Worm (Caenorhabditis elegans): ENCODE measurements around the gene emb-5.

emb-5 gene

ce11 chrIII:4671491-4671890 is 49.0 kb downstream of the emb-5 start, which contains the start of gene T23F11.11:
Gene T23F11.11 (minus strand): TSS chrIII:4671591.
- TF ChIP-seq bed-3 (GFP tag; optimal IDR thresholded peaks at IDR 0.05) (no peak), ztf-11 (tag; optimal IDR thresholded peaks at IDR 0.05) (no peak), elt-1 (tag; optimal IDR thresholded peaks at IDR 0.05; ENCODE audit: borderline replicate concordance, insufficient read depth) (no peak), cnd-1 (tag; optimal IDR thresholded peaks at IDR 0.05) (no peak), lin-32 (GFP tag; optimal IDR thresholded peaks at IDR 0.05) (no peak), flh-1 (GFP tag; optimal IDR thresholded peaks at IDR 0.05) (no peak), zip-8 (tag; optimal IDR thresholded peaks at IDR 0.05) (no peak), nhr-28 (tag; optimal IDR thresholded peaks at IDR 0.05) (no peak), nhr-2 (tag; optimal IDR thresholded peaks at IDR 0.05) (no peak), ham-2 (GFP tag; optimal IDR thresholded peaks at IDR 0.05) (no peak), blmp-1 (tag; optimal IDR thresholded peaks at IDR 0.05) (no peak), unc-39 (tag; optimal IDR thresholded peaks at IDR 0.05) (no peak), elt-3 (tag; optimal IDR thresholded peaks at IDR 0.05) (no peak), lsy-2 (tag; optimal IDR thresholded peaks at IDR 0.05) (no peak)

- no peak for TF ChIP-seq mep-1 (tag; optimal IDR thresholded peaks at IDR 0.05)
- no peak for TF ChIP-seq nhr-76 (tag; optimal IDR thresholded peaks at IDR 0.05)
- no peak for TF ChIP-seq snpc-4 (tag; optimal IDR thresholded peaks at IDR 0.05)
- no peak for TF ChIP-seq unc-120 (tag; optimal IDR thresholded peaks at IDR 0.05; ENCODE audit: poor library complexity, severe bottlenecking)
- no peak for TF ChIP-seq hlh-1 (tag; optimal IDR thresholded peaks at IDR 0.05)
- TF ChIP-seq unc-39 (tag; optimal IDR thresholded peaks at IDR 0.05): no peak
- no peak for TF ChIP-seq blmp-1 (tag; optimal IDR thresholded peaks at IDR 0.05)
- TF ChIP-seq nhr-237 (tag; optimal IDR thresholded peaks at IDR 0.05): no peak
- no peak for TF ChIP-seq mab-5 (tag; optimal IDR thresholded peaks at IDR 0.05)
- no peak for TF ChIP-seq lin-13 (tag; optimal IDR thresholded peaks at IDR 0.05)
- TF ChIP-seq nhr-28 (tag; optimal IDR thresholded peaks at IDR 0.05): no peak
- no peak for TF ChIP-seq tbx-8 (GFP tag; optimal IDR thresholded peaks at IDR 0.05)
- no peak for TF ChIP-seq ces-1 (GFP tag; optimal IDR thresholded peaks at IDR 0.05)
Observed at ce11 chrIII:4668073-4668472, 52.4 kb downstream of the emb-5 start.

ce11 chrIII:4666753-4667400 is 53.6 kb downstream of the emb-5 start:
- TF ChIP-seq nhr-28 (tag; optimal IDR thresholded peaks at IDR 0.05): no peak
- no peak for TF ChIP-seq sem-2 (GFP tag; optimal IDR thresholded peaks at IDR 0.05)
- peak; percentile 54 for TF ChIP-seq lin-13 (tag; optimal IDR thresholded peaks at IDR 0.05)
- TF ChIP-seq lin-32 (GFP tag; optimal IDR thresholded peaks at IDR 0.05): no peak
- TF ChIP-seq elt-1 (tag; optimal IDR thresholded peaks at IDR 0.05; ENCODE audit: borderline replicate concordance, insufficient read depth): no peak
- TF ChIP-seq nhr-12 (tag; optimal IDR thresholded peaks at IDR 0.05): peak; percentile 1
- TF ChIP-seq cnd-1 (tag; optimal IDR thresholded peaks at IDR 0.05): peak; percentile 47
- TF ChIP-seq M03D4.4 (tag; optimal IDR thresholded peaks at IDR 0.05): peak; percentile 38
- no peak for TF ChIP-seq unc-39 (tag; optimal IDR thresholded peaks at IDR 0.05)
- peak; percentile 96 for TF ChIP-seq unc-120 (tag; optimal IDR thresholded peaks at IDR 0.05; ENCODE audit: poor library complexity, severe bottlenecking)
- TF ChIP-seq lsy-2 (tag; optimal IDR thresholded peaks at IDR 0.05): peak; percentile 41
- peak; percentile 3 for TF ChIP-seq ceh-39 (tag; optimal IDR thresholded peaks at IDR 0.05)
- TF ChIP-seq sptf-1 (tag; optimal IDR thresholded peaks at IDR 0.05): peak; percentile 42
- peak; percentile 73 for TF ChIP-seq unc-62 (GFP tag; optimal IDR thresholded peaks at IDR 0.05)
- TF ChIP-seq mab-5 (tag; optimal IDR thresholded peaks at IDR 0.05): no peak
- TF ChIP-seq mls-2 (tag; optimal IDR thresholded peaks at IDR 0.05): no peak
- TF ChIP-seq drap-1 (GFP tag; optimal IDR thresholded peaks at IDR 0.05): peak; percentile 53
- peak; percentile 84 for TF ChIP-seq hlh-1 (tag; optimal IDR thresholded peaks at IDR 0.05)
- no peak for TF ChIP-seq nhr-237 (tag; optimal IDR thresholded peaks at IDR 0.05)
- no peak for TF ChIP-seq elt-3 (tag; optimal IDR thresholded peaks at IDR 0.05)
- no peak for TF ChIP-seq blmp-1 (tag; optimal IDR thresholded peaks at IDR 0.05)
- TF ChIP-seq flh-1 (GFP tag; optimal IDR thresholded peaks at IDR 0.05): no peak
- no peak for TF ChIP-seq bed-3 (GFP tag; optimal IDR thresholded peaks at IDR 0.05)
- no peak for TF ChIP-seq nhr-2 (tag; optimal IDR thresholded peaks at IDR 0.05)
- TF ChIP-seq ceh-83 (GFP tag; optimal IDR thresholded peaks at IDR 0.05): no peak
- TF ChIP-seq zip-8 (tag; optimal IDR thresholded peaks at IDR 0.05): no peak
- peak; percentile 27 for TF ChIP-seq pha-4 (tag; optimal IDR thresholded peaks at IDR 0.05)
- no peak for TF ChIP-seq tbx-8 (GFP tag; optimal IDR thresholded peaks at IDR 0.05)
- peak; percentile 41 for TF ChIP-seq mep-1 (tag; optimal IDR thresholded peaks at IDR 0.05)
- TF ChIP-seq nhr-76 (tag; optimal IDR thresholded peaks at IDR 0.05): no peak
- no peak for TF ChIP-seq ztf-11 (tag; optimal IDR thresholded peaks at IDR 0.05)
- TF ChIP-seq ces-1 (GFP tag; optimal IDR thresholded peaks at IDR 0.05): peak; percentile 55
- no peak for TF ChIP-seq snpc-4 (tag; optimal IDR thresholded peaks at IDR 0.05)
- peak; percentile 62 for TF ChIP-seq ham-2 (GFP tag; optimal IDR thresholded peaks at IDR 0.05)
- peak; percentile 40 for TF ChIP-seq ceh-43 (GFP tag; optimal IDR thresholded peaks at IDR 0.05)
